Worm (Caenorhabditis elegans) whole organism, late embryonic: ENCODE results near the gene nhr-274.

Experiments
- Y22D7AL.16 ChIP-seq: sonication (generic microtip); optimal IDR thresholded peaks from 2 replicates; lab custom pipeline; 2016; ENCODE audit warnings: missing genetic modification characterization, missing compliant biosample characterization
- ahr-1 ChIP-seq: sonication (generic microtip); optimal IDR thresholded peaks from 2 replicates; lab custom pipeline; 2016; ENCODE audit warnings: missing genetic modification characterization, missing compliant biosample characterization
- ceh-24 ChIP-seq: sonication (generic microtip); optimal IDR thresholded peaks from 2 replicates; lab custom pipeline; 2016; ENCODE audit warnings: mild to moderate bottlenecking, missing genetic modification characterization, missing compliant biosample characterization
- ceh-30 ChIP-seq: fragments of 150-350 bp; optimal IDR thresholded peaks from 2 replicates; lab custom pipeline; 2014; ENCODE audit warnings: missing biosample characterization, missing genetic modification characterization
- dmd-4 ChIP-seq: sonication (generic microtip); optimal IDR thresholded peaks from 2 replicates; lab custom pipeline; 2016; ENCODE audit warnings: borderline replicate concordance, missing genetic modification characterization, missing compliant biosample characterization
- fkh-6 ChIP-seq: sonication (generic microtip); optimal IDR thresholded peaks from 2 replicates; lab custom pipeline; 2016; ENCODE audit warnings: missing genetic modification characterization, missing compliant biosample characterization
- nhr-11 ChIP-seq: fragments of 150-350 bp; optimal IDR thresholded peaks from 2 replicates; lab custom pipeline; 2014; ENCODE audit warnings: missing biosample characterization, missing genetic modification characterization
- odd-2 ChIP-seq: sonication (generic microtip); optimal IDR thresholded peaks from 2 replicates; lab custom pipeline; 2017; ENCODE audit warnings: antibody characterized with exemption, mild to moderate bottlenecking, missing genetic modification characterization, missing compliant biosample characterization
- sox-4 ChIP-seq: sonication (generic microtip); optimal IDR thresholded peaks from 2 replicates; lab custom pipeline; 2017; ENCODE audit warnings: mild to moderate bottlenecking, missing genetic modification characterization, inconsistent platforms, missing compliant biosample characterization
- unc-86 ChIP-seq: sonication (generic microtip); optimal IDR thresholded peaks from 2 replicates; lab custom pipeline; 2016; ENCODE audit warnings: missing genetic modification characterization, missing compliant biosample characterization

- TF ChIP-seq unc-86 (tag; lab: Kevin White, UChicago) (no peak), fkh-6 (tag; lab: Kevin White, UChicago) (no peak), ahr-1 (tag; lab: Kevin White, UChicago) (no peak), ceh-30 (tag; lab: Kevin White, UChicago) (no peak), ceh-24 (tag; lab: Kevin White, UChicago) (no peak), Y22D7AL.16 (tag; lab: Kevin White, UChicago) (no peak), dmd-4 (tag; lab: Kevin White, UChicago) (no peak), sox-4 (no peak), nhr-11 (tag; lab: Kevin White, UChicago) (no peak), odd-2 (no peak)
Measured at ce11 chrIV:1623712-1624111, 21.4 kb downstream of the nhr-274 start, which contains the start of gene nhr-87.
